ENCODE assay signal across 8 worm cellular contexts in genomic region chrX:6807137-6807861, ce11.
A peak's percentile ranks its signal among the peaks of the same experiment; 100 is the strongest.
TF ChIP-seq lines count a peak whose summit lies in the region.

No protein-coding gene starts in this region.

TF ChIP-seq in whole organism, L1 larva, 84 proteins besides CTCF, POLR2A, EP300 and RAD21 (continues in another document):
- no peak for TF ChIP-seq mab-9 (GFP tag; IDR thresholded peaks at IDR 0.05; lab: Robert Waterston, UW)
- no peak for TF ChIP-seq ztf-11 (tag; optimal IDR thresholded peaks at IDR 0.05; lab: Kevin White, UChicago)
- no peak for TF ChIP-seq isw-1 (GFP tag; IDR thresholded peaks at IDR 0.05; lab: Robert Waterston, UW)
- no peak for TF ChIP-seq grh-1 (GFP tag; IDR thresholded peaks at IDR 0.05; lab: Robert Waterston, UW)
- TF ChIP-seq tbx-2 (tag; optimal IDR thresholded peaks at IDR 0.05; lab: Kevin White, UChicago): no peak
- peak; percentile 77 for TF ChIP-seq unc-130 (tag; optimal IDR thresholded peaks at IDR 0.05; lab: Kevin White, UChicago)
- no peak for TF ChIP-seq zip-4 (GFP tag; optimal IDR thresholded peaks at IDR 0.05; lab: Kevin White, UChicago)
- no peak for TF ChIP-seq snu-23 (GFP tag; optimal IDR thresholded peaks at IDR 0.05; lab: Kevin White, UChicago)
- no peak for TF ChIP-seq lin-15B (tag; optimal IDR thresholded peaks at IDR 0.05; lab: Kevin White, UChicago)
- TF ChIP-seq ceh-88 (GFP tag; IDR thresholded peaks at IDR 0.05; lab: Robert Waterston, UW): no peak
- no peak for TF ChIP-seq hlh-4 (tag; optimal IDR thresholded peaks at IDR 0.05; lab: Kevin White, UChicago)
- no peak for TF ChIP-seq dsc-1 (tag; optimal IDR thresholded peaks at IDR 0.05; lab: Kevin White, UChicago)

TF ChIP-seq in whole organism, L2 larva, 48 proteins besides CTCF, POLR2A, EP300 and RAD21 (continues in another document):
- no peak for TF ChIP-seq C34F6.9 (tag; optimal IDR thresholded peaks at IDR 0.05; lab: Kevin White, UChicago)
- no peak for TF ChIP-seq ZK546.5 (tag; optimal IDR thresholded peaks at IDR 0.05; lab: Kevin White, UChicago)
- no peak for TF ChIP-seq nhr-11 (tag; optimal IDR thresholded peaks at IDR 0.05; lab: Kevin White, UChicago)
- peak; percentile 10 for TF ChIP-seq sma-3 (GFP tag; optimal IDR thresholded peaks at IDR 0.05; lab: Kevin White, UChicago)
- no peak for TF ChIP-seq nhr-10 (tag; optimal IDR thresholded peaks at IDR 0.05; lab: Kevin White, UChicago)
- TF ChIP-seq blmp-1 (tag; optimal IDR thresholded peaks at IDR 0.05; lab: Kevin White, UChicago; ENCODE audit: insufficient read depth): no peak
- peak; percentile 66 for TF ChIP-seq nhr-129 (tag; optimal IDR thresholded peaks at IDR 0.05; lab: Kevin White, UChicago)
- TF ChIP-seq snpc-4 (tag; optimal IDR thresholded peaks at IDR 0.05; lab: Kevin White, UChicago): no peak
- no peak for TF ChIP-seq ztf-11 (tag; optimal IDR thresholded peaks at IDR 0.05; lab: Kevin White, UChicago)
- no peak for TF ChIP-seq unc-39 (tag; optimal IDR thresholded peaks at IDR 0.05; lab: Kevin White, UChicago)
- TF ChIP-seq aly-2 (tag; optimal IDR thresholded peaks at IDR 0.05; lab: Kevin White, UChicago): no peak
- TF ChIP-seq ztf-1 (GFP tag; conservative IDR thresholded peaks at IDR 0.05; lab: Robert Waterston, UW): no peak

TF ChIP-seq in whole organism, L3 larva, 47 proteins besides CTCF, POLR2A, EP300 and RAD21 (continues in another document):
- TF ChIP-seq elt-2 (tag; optimal IDR thresholded peaks at IDR 0.05; lab: Kevin White, UChicago) (peak; percentile 68), jun-1 (tag; optimal IDR thresholded peaks at IDR 0.05; lab: Kevin White, UChicago) (peak; percentile 16), ama-1 (optimal IDR thresholded peaks at IDR 0.05; lab: Kevin White, UChicago) (peak; percentile 32), nfya-1 (tag; optimal IDR thresholded peaks at IDR 0.05; lab: Kevin White, UChicago; ENCODE audit: insufficient read depth) (no peak), ceh-82 (tag; optimal IDR thresholded peaks at IDR 0.05; lab: Kevin White, UChicago) (no peak), unc-39 (tag; optimal IDR thresholded peaks at IDR 0.05; lab: Kevin White, UChicago) (no peak), pqm-1 (tag; optimal IDR thresholded peaks at IDR 0.05; lab: Kevin White, UChicago) (peak; percentile 74), daf-12 (tag; optimal IDR thresholded peaks at IDR 0.05; lab: Kevin White, UChicago) (no peak), fkh-2 (tag; optimal IDR thresholded peaks at IDR 0.05; lab: Kevin White, UChicago) (no peak), nhr-28 (tag; optimal IDR thresholded peaks at IDR 0.05; lab: Kevin White, UChicago) (no peak), unc-62 (GFP tag; optimal IDR thresholded peaks at IDR 0.05; lab: Kevin White, UChicago) (no peak), mml-1 (tag; optimal IDR thresholded peaks at IDR 0.05; lab: Kevin White, UChicago) (peak; percentile 49)

TF ChIP-seq in whole organism, L4 larva, 104 proteins besides CTCF, POLR2A, EP300 and RAD21 (continues in another document):
- TF ChIP-seq zfp-3 (GFP tag; conservative IDR thresholded peaks at IDR 0.05; lab: Robert Waterston, UW) (no peak), mdl-1 (tag; optimal IDR thresholded peaks at IDR 0.05; lab: Kevin White, UChicago) (peak in 1 of 2 experiments; percentile 51), tra-1 (GFP tag; IDR thresholded peaks at IDR 0.05; lab: Robert Waterston, UW) (peak; percentile 39; the same call in 1 of the 2 replicates), hlh-11 (tag; optimal IDR thresholded peaks at IDR 0.05; lab: Kevin White, UChicago) (peak; percentile 70), nhr-237 (tag; optimal IDR thresholded peaks at IDR 0.05; lab: Kevin White, UChicago) (no peak), mes-2 (tag; optimal IDR thresholded peaks at IDR 0.05; lab: Kevin White, UChicago; ENCODE audit: poor library complexity, severe bottlenecking) (peak; percentile 16), nhr-102 (tag; optimal IDR thresholded peaks at IDR 0.05; lab: Kevin White, UChicago) (peak; percentile 5), duxl-1 (tag; optimal IDR thresholded peaks at IDR 0.05; lab: Kevin White, UChicago; ENCODE audit: poor library complexity) (no peak), nhr-10 (tag; optimal IDR thresholded peaks at IDR 0.05; lab: Kevin White, UChicago) (peak; percentile 2), dve-1 (tag; optimal IDR thresholded peaks at IDR 0.05; lab: Kevin White, UChicago; ENCODE audit: insufficient read depth) (peak; percentile 63), nhr-28 (tag; optimal IDR thresholded peaks at IDR 0.05; lab: Kevin White, UChicago) (peak; percentile 85)

TF ChIP-seq in whole organism, early embryonic, 17 proteins besides CTCF, POLR2A, EP300 and RAD21:
- no peak for TF ChIP-seq aly-1 (tag; optimal IDR thresholded peaks at IDR 0.05; lab: Kevin White, UChicago)
- no peak for TF ChIP-seq ets-7 (tag; optimal IDR thresholded peaks at IDR 0.05; lab: Kevin White, UChicago)
- peak; percentile 56 for TF ChIP-seq hmg-4 (GFP tag; optimal IDR thresholded peaks at IDR 0.05; lab: Kevin White, UChicago)
- peak; percentile 25 for TF ChIP-seq F13C5.2 (tag; optimal IDR thresholded peaks at IDR 0.05; lab: Kevin White, UChicago)

TF ChIP-seq in whole organism, late embryonic, 69 proteins besides CTCF, POLR2A, EP300 and RAD21 (continues in another document):
- TF ChIP-seq unc-42 (tag; optimal IDR thresholded peaks at IDR 0.05; lab: Kevin White, UChicago) (peak; percentile 38), ztf-16 (tag; optimal IDR thresholded peaks at IDR 0.05; lab: Kevin White, UChicago) (no peak), unc-3 (GFP tag; conservative IDR thresholded peaks at IDR 0.05; lab: Robert Waterston, UW) (no peak), unc-3 (tag; optimal IDR thresholded peaks at IDR 0.05; lab: Kevin White, UChicago) (no peak), ceh-31 (tag; optimal IDR thresholded peaks at IDR 0.05; lab: Kevin White, UChicago) (peak; percentile 76), che-1 (tag; optimal IDR thresholded peaks at IDR 0.05; lab: Kevin White, UChicago) (no peak), fkh-6 (tag; optimal IDR thresholded peaks at IDR 0.05; lab: Kevin White, UChicago) (no peak), pha-4 (tag; optimal IDR thresholded peaks at IDR 0.05; lab: Kevin White, UChicago) (no peak), sox-4 (tag; optimal IDR thresholded peaks at IDR 0.05; lab: Kevin White, UChicago) (no peak), T23F11.4 (GFP tag; optimal IDR thresholded peaks at IDR 0.05; lab: Kevin White, UChicago) (no peak), tbx-7 (tag; optimal IDR thresholded peaks at IDR 0.05; lab: Kevin White, UChicago) (no peak), ref-2 (tag; optimal IDR thresholded peaks at IDR 0.05; lab: Kevin White, UChicago) (peak; percentile 53), elt-2 (tag; optimal IDR thresholded peaks at IDR 0.05; lab: Kevin White, UChicago) (peak; percentile 58), C08G9.2 (tag; optimal IDR thresholded peaks at IDR 0.05; lab: Kevin White, UChicago) (no peak), ceh-48 (tag; optimal IDR thresholded peaks at IDR 0.05; lab: Kevin White, UChicago) (no peak), lim-6 (tag; optimal IDR thresholded peaks at IDR 0.05; lab: Kevin White, UChicago) (no peak)

TF ChIP-seq in whole organism, mixed stage, embryonic, 35 proteins besides CTCF, POLR2A, EP300 and RAD21:
- TF ChIP-seq hlh-1 (tag; optimal IDR thresholded peaks at IDR 0.05; lab: Kevin White, UChicago) (no peak), drap-1 (GFP tag; optimal IDR thresholded peaks at IDR 0.05; lab: Kevin White, UChicago) (peak; percentile 22), sptf-1 (tag; optimal IDR thresholded peaks at IDR 0.05; lab: Kevin White, UChicago) (no peak), nhr-2 (tag; optimal IDR thresholded peaks at IDR 0.05; lab: Kevin White, UChicago) (peak; percentile 19), cnd-1 (tag; optimal IDR thresholded peaks at IDR 0.05; lab: Kevin White, UChicago) (peak; percentile 58), nhr-28 (tag; optimal IDR thresholded peaks at IDR 0.05; lab: Kevin White, UChicago) (no peak), mls-2 (tag; optimal IDR thresholded peaks at IDR 0.05; lab: Kevin White, UChicago) (peak; percentile 61), nhr-12 (tag; optimal IDR thresholded peaks at IDR 0.05; lab: Kevin White, UChicago) (no peak)

TF ChIP-seq in whole organism, young adult, 124 proteins besides CTCF, POLR2A, EP300 and RAD21 (continues in another document):
- no peak for TF ChIP-seq T07F8.4 (tag; optimal IDR thresholded peaks at IDR 0.05; lab: Kevin White, UChicago)
- TF ChIP-seq lin-35 (GFP tag; optimal IDR thresholded peaks at IDR 0.05; lab: Kevin White, UChicago): peak in 1 of 3 experiments; percentile 6
- no peak for TF ChIP-seq lin-26 (GFP tag; IDR thresholded peaks at IDR 0.05; lab: Robert Waterston, UW)
- no peak for TF ChIP-seq cebp-1 (GFP tag; IDR thresholded peaks at IDR 0.05; lab: Robert Waterston, UW)
- TF ChIP-seq cebp-1 (tag; optimal IDR thresholded peaks at IDR 0.05; lab: Kevin White, UChicago): peak; percentile 29
- TF ChIP-seq ztf-6 (GFP tag; IDR thresholded peaks at IDR 0.05; lab: Robert Waterston, UW): no peak
- TF ChIP-seq nfya-1 (tag; optimal IDR thresholded peaks at IDR 0.05; lab: Kevin White, UChicago; ENCODE audit: borderline replicate concordance, insufficient read depth): no peak
- TF ChIP-seq B0261.1 (tag; optimal IDR thresholded peaks at IDR 0.05; lab: Kevin White, UChicago): no peak
- TF ChIP-seq T26A5.8 (tag; optimal IDR thresholded peaks at IDR 0.05; lab: Kevin White, UChicago): no peak
- TF ChIP-seq bed-1 (GFP tag; IDR thresholded peaks at IDR 0.05; lab: Robert Waterston, UW): no peak
- TF ChIP-seq let-607 (tag; optimal IDR thresholded peaks at IDR 0.05; lab: Kevin White, UChicago): peak in 1 of 2 experiments; percentile 25
- no peak for TF ChIP-seq Y95B8A.8 (GFP tag; IDR thresholded peaks at IDR 0.05; lab: Robert Waterston, UW)
- no peak; the same call in 1 of the 2 replicates for TF ChIP-seq dox-1 (GFP tag; IDR thresholded peaks at IDR 0.05; lab: Robert Waterston, UW)
- peak; percentile 1 for TF ChIP-seq atf-7 (tag; optimal IDR thresholded peaks at IDR 0.05; lab: Kevin White, UChicago)
- TF ChIP-seq lag-1 (GFP tag; IDR thresholded peaks at IDR 0.05; lab: Robert Waterston, UW): no peak
- no peak for TF ChIP-seq tbp1 (GFP tag; optimal IDR thresholded peaks at IDR 0.05; lab: Kevin White, UChicago)
- TF ChIP-seq lin-54 (GFP tag; optimal IDR thresholded peaks at IDR 0.05; lab: Kevin White, UChicago): no peak
- TF ChIP-seq him-1 (tag; optimal IDR thresholded peaks at IDR 0.05; lab: Kevin White, UChicago): no peak
- TF ChIP-seq nhr-179 (tag; optimal IDR thresholded peaks at IDR 0.05; lab: Kevin White, UChicago): no peak
- TF ChIP-seq ZK185.1 (tag; optimal IDR thresholded peaks at IDR 0.05; lab: Kevin White, UChicago; ENCODE audit: poor library complexity, severe bottlenecking): no peak
- TF ChIP-seq K12H6.12 (tag; optimal IDR thresholded peaks at IDR 0.05; lab: Kevin White, UChicago): no peak
- no peak for TF ChIP-seq zim-3 (tag; optimal IDR thresholded peaks at IDR 0.05; lab: Kevin White, UChicago)
- TF ChIP-seq chd-7 (tag; optimal IDR thresholded peaks at IDR 0.05; lab: Kevin White, UChicago): no peak
- no peak for TF ChIP-seq madf-8 (GFP tag; conservative IDR thresholded peaks at IDR 0.05; lab: Robert Waterston, UW)
- TF ChIP-seq attf-5 (GFP tag; optimal IDR thresholded peaks at IDR 0.05; lab: Kevin White, UChicago): no peak
- peak; percentile 52 for TF ChIP-seq nhr-80 (tag; optimal IDR thresholded peaks at IDR 0.05; lab: Kevin White, UChicago)
- no peak for TF ChIP-seq hsf-1 (GFP tag; IDR thresholded peaks at IDR 0.05; lab: Robert Waterston, UW)
